Worm (Caenorhabditis elegans) whole organism, young adult: ENCODE results near the gene W03C9.6.

ENCODE experiments used
- C06A6.2 ChIP-seq: fragments of 200-800 bp; sonication (Bioruptor generic); conservative IDR thresholded peaks from 2 replicates; pipeline ENCODE4 v1.3.6; 2022; ENCODE audit warnings: missing genetic modification characterization, missing compliant biosample characterization
- F33H1.4 ChIP-seq: fragments of 200-800 bp; sonication (Bioruptor generic); IDR thresholded peaks from 2 replicates; pipeline ENCODE4 v1.3.6; 2022; ENCODE audit warnings: missing genetic modification reagents, missing genetic modification characterization, missing compliant biosample characterization
- F49E8.2 ChIP-seq: sonication (generic microtip); optimal IDR thresholded peaks from 3 replicates; lab custom pipeline; 2017; ENCODE audit warnings: missing genetic modification characterization, mild to moderate bottlenecking, missing compliant biosample characterization, antibody characterized with exemption, moderate library complexity; ENCODE audit not compliant: insufficient read depth
- T26A5.8 ChIP-seq: sonication (generic microtip); optimal IDR thresholded peaks from 2 replicates; lab custom pipeline; 2016; ENCODE audit warnings: missing genetic modification characterization, missing compliant biosample characterization
- Y53F4B.3 ChIP-seq: fragments of 200-800 bp; sonication (Bioruptor generic); IDR thresholded peaks from 2 replicates; pipeline ENCODE4 v1.3.6; 2022; ENCODE audit warnings: missing genetic modification reagents, missing genetic modification characterization, missing compliant biosample characterization
- Y53G8AR.9 ChIP-seq: fragments of 200-800 bp; sonication (Bioruptor generic); conservative IDR thresholded peaks from 2 replicates; pipeline ENCODE4 v1.3.6; 2022; ENCODE audit warnings: missing genetic modification reagents, missing genetic modification characterization, missing compliant biosample characterization
- Y79H2A.3 ChIP-seq: fragments of 200-800 bp; sonication (Bioruptor generic); conservative IDR thresholded peaks from 2 replicates; pipeline ENCODE4 v1.3.6; 2022; ENCODE audit warnings: missing genetic modification reagents, missing genetic modification characterization, missing compliant biosample characterization
- akir-1 ChIP-seq: fragments of 200-800 bp; sonication (Bioruptor generic); optimal IDR thresholded peaks from 2 replicates; lab custom pipeline; 2018; ENCODE audit warnings: mild to moderate bottlenecking, missing genetic modification characterization, moderate library complexity, missing compliant biosample characterization
- aptf-2 ChIP-seq: fragments of 200-800 bp; sonication (Bioruptor generic); conservative IDR thresholded peaks from 2 replicates; pipeline ENCODE4 v1.3.6; 2022; ENCODE audit warnings: missing genetic modification reagents, missing genetic modification characterization, missing compliant biosample characterization
- atf-7 ChIP-seq: sonication (generic microtip); optimal IDR thresholded peaks from 2 replicates; lab custom pipeline; 2017; ENCODE audit warnings: mild to moderate bottlenecking, missing genetic modification characterization, missing compliant biosample characterization
- athp-1 ChIP-seq: sonication (generic microtip); optimal IDR thresholded peaks from 2 replicates; lab custom pipeline; 2017; ENCODE audit warnings: mild to moderate bottlenecking, missing genetic modification characterization, missing compliant biosample characterization
- attf-5 ChIP-seq: fragments of 200-800 bp; sonication (Bioruptor generic); optimal IDR thresholded peaks from 2 replicates; lab custom pipeline; 2018; ENCODE audit warnings: mild to moderate bottlenecking, missing genetic modification characterization, missing compliant biosample characterization
- attf-6 ChIP-seq: fragments of 200-800 bp; sonication (Bioruptor generic); IDR thresholded peaks from 2 replicates; pipeline ENCODE4 v1.3.6; 2022; ENCODE audit warnings: missing genetic modification reagents, missing genetic modification characterization, missing compliant biosample characterization
- bed-1 ChIP-seq: fragments of 200-800 bp; sonication (Bioruptor generic); IDR thresholded peaks from 2 replicates; pipeline ENCODE4 v1.3.6; 2022; ENCODE audit warnings: missing genetic modification reagents, missing genetic modification characterization, missing compliant biosample characterization
- cebp-2 ChIP-seq: fragments of 200-800 bp; sonication (Bioruptor generic); IDR thresholded peaks from 2 replicates; pipeline ENCODE4 v1.3.6; 2022; ENCODE audit warnings: missing genetic modification characterization, missing compliant biosample characterization
- ceh-40 ChIP-seq: fragments of 200-800 bp; sonication (Bioruptor generic); IDR thresholded peaks from 2 replicates; pipeline ENCODE4 v1.3.6; 2022; ENCODE audit warnings: missing genetic modification characterization, missing compliant biosample characterization
- ceh-91 ChIP-seq: fragments of 200-800 bp; sonication (Bioruptor generic); IDR thresholded peaks from 2 replicates; pipeline ENCODE4 v1.3.6; 2022; ENCODE audit warnings: missing genetic modification reagents, missing genetic modification characterization, missing compliant biosample characterization
- chd-7 ChIP-seq: sonication (generic microtip); optimal IDR thresholded peaks from 2 replicates; lab custom pipeline; 2016; ENCODE audit warnings: mild to moderate bottlenecking, missing genetic modification characterization, moderate library complexity, missing compliant biosample characterization
- die-1 ChIP-seq: sonication (generic microtip); optimal IDR thresholded peaks from 2 replicates; lab custom pipeline; 2016; ENCODE audit warnings: missing genotype, mild to moderate bottlenecking, missing genetic modification characterization, missing compliant biosample characterization
- dox-1 ChIP-seq: fragments of 200-800 bp; sonication (Bioruptor generic); IDR thresholded peaks from 2 replicates; pipeline ENCODE4 v1.3.6; 2022; ENCODE audit warnings: missing genetic modification reagents, missing genetic modification characterization, missing compliant biosample characterization
- dpff-1 ChIP-seq: sonication (generic microtip); optimal IDR thresholded peaks from 2 replicates; lab custom pipeline; 2017; ENCODE audit warnings: mild to moderate bottlenecking, missing genetic modification characterization, missing compliant biosample characterization
- egl-44 ChIP-seq: fragments of 200-800 bp; sonication (Bioruptor generic); IDR thresholded peaks from 2 replicates; pipeline ENCODE4 v1.3.6; 2022; ENCODE audit warnings: missing genetic modification reagents, missing genetic modification characterization, missing compliant biosample characterization
- egrh-3 ChIP-seq: fragments of 200-800 bp; sonication (Bioruptor generic); IDR thresholded peaks from 2 replicates; pipeline ENCODE4 v1.3.6; 2022; ENCODE audit warnings: missing genetic modification reagents, missing genetic modification characterization, missing compliant biosample characterization
- fkh-3 ChIP-seq: sonication (generic microtip); optimal IDR thresholded peaks from 2 replicates; lab custom pipeline; 2016; ENCODE audit warnings: mild to moderate bottlenecking, missing genetic modification characterization, missing compliant biosample characterization
- gei-17 ChIP-seq: fragments of 200-800 bp; sonication (Bioruptor generic); optimal IDR thresholded peaks from 2 replicates; lab custom pipeline; 2018; ENCODE audit warnings: mild to moderate bottlenecking, missing genetic modification characterization, missing compliant biosample characterization
- hlh-12 ChIP-seq: sonication (generic microtip); optimal IDR thresholded peaks from 2 replicates; lab custom pipeline; 2016; ENCODE audit warnings: missing genetic modification characterization, missing compliant biosample characterization
- hrde-1 ChIP-seq: sonication (generic microtip); optimal IDR thresholded peaks from 2 replicates; lab custom pipeline; 2016; ENCODE audit warnings: missing genetic modification characterization, mild to moderate bottlenecking, missing compliant biosample characterization, moderate library complexity, missing genotype, missing genetic modification reagents, borderline replicate concordance
- hsf-1 ChIP-seq: fragments of 200-800 bp; sonication (Bioruptor generic); IDR thresholded peaks from 2 replicates; pipeline ENCODE4 v1.3.6; 2022; ENCODE audit warnings: missing genetic modification reagents, missing genetic modification characterization, missing compliant biosample characterization
- let-526 ChIP-seq: fragments of 200-800 bp; sonication (Bioruptor generic); IDR thresholded peaks from 2 replicates; pipeline ENCODE4 v1.3.6; 2022; ENCODE audit warnings: missing genetic modification reagents, missing genetic modification characterization, missing compliant biosample characterization
- lin-26 ChIP-seq: fragments of 200-800 bp; sonication (Bioruptor generic); IDR thresholded peaks from 2 replicates; pipeline ENCODE4 v1.3.6; 2022; ENCODE audit warnings: missing genetic modification reagents, missing genetic modification characterization, missing compliant biosample characterization
- madf-8 ChIP-seq: fragments of 200-800 bp; sonication (Bioruptor generic); conservative IDR thresholded peaks from 2 replicates; pipeline ENCODE4 v1.3.6; 2022; ENCODE audit warnings: missing genetic modification reagents, missing genetic modification characterization, missing compliant biosample characterization
- mel-28 ChIP-seq: sonication (generic microtip); optimal IDR thresholded peaks from 2 replicates; lab custom pipeline; 2016; ENCODE audit warnings: borderline replicate concordance, mild to moderate bottlenecking, missing genetic modification characterization, missing compliant biosample characterization
- nfya-1 ChIP-seq: sonication (generic microtip); optimal IDR thresholded peaks from 2 replicates; lab custom pipeline; 2017; ENCODE audit warnings: antibody characterized with exemption, missing compliant biosample characterization, missing genetic modification characterization, borderline replicate concordance; ENCODE audit not compliant: insufficient read depth
- nfya-2 ChIP-seq: fragments of 200-800 bp; sonication (Bioruptor generic); IDR thresholded peaks from 2 replicates; pipeline ENCODE4 v1.3.6; 2022; ENCODE audit warnings: missing genetic modification reagents, missing genetic modification characterization, missing compliant biosample characterization
- nfyb-1 ChIP-seq: fragments of 200-800 bp; sonication (Bioruptor generic); IDR thresholded peaks from 2 replicates; pipeline ENCODE4 v1.3.6; 2022; ENCODE audit warnings: missing genetic modification reagents, missing genetic modification characterization, missing compliant biosample characterization
- nhr-120 ChIP-seq: fragments of 200-800 bp; sonication (Bioruptor generic); IDR thresholded peaks from 2 replicates; pipeline ENCODE4 v1.3.6; 2022; ENCODE audit warnings: missing genetic modification characterization, missing compliant biosample characterization
- nhr-80 ChIP-seq: sonication (generic microtip); optimal IDR thresholded peaks from 2 replicates; lab custom pipeline; 2016; ENCODE audit warnings: missing genetic modification characterization, missing compliant biosample characterization
- pbrm-1 ChIP-seq: fragments of 200-800 bp; sonication (Bioruptor generic); IDR thresholded peaks from 2 replicates; pipeline ENCODE4 v1.3.6; 2022; ENCODE audit warnings: missing genetic modification reagents, missing genetic modification characterization, missing compliant biosample characterization
- rcor-1 ChIP-seq: fragments of 200-800 bp; sonication (Bioruptor generic); IDR thresholded peaks from 2 replicates; pipeline ENCODE4 v1.3.6; 2022; ENCODE audit warnings: missing genetic modification reagents, missing genetic modification characterization, missing compliant biosample characterization
- sdz-38 ChIP-seq: sonication (generic microtip); optimal IDR thresholded peaks from 2 replicates; lab custom pipeline; 2016; ENCODE audit warnings: missing genotype, missing genetic modification characterization, missing compliant biosample characterization
- snpc-1.3 ChIP-seq: sonication (generic microtip); optimal IDR thresholded peaks from 2 replicates; lab custom pipeline; 2017; ENCODE audit warnings: missing genetic modification characterization, mild to moderate bottlenecking, missing compliant biosample characterization, antibody characterized with exemption, moderate library complexity, missing genotype, missing genetic modification reagents; ENCODE audit not compliant: insufficient read depth
- somi-1 ChIP-seq: fragments of 200-800 bp; sonication (Bioruptor generic); optimal IDR thresholded peaks from 2 replicates; lab custom pipeline; 2018; ENCODE audit warnings: mild to moderate bottlenecking, missing genetic modification characterization, missing compliant biosample characterization
- tbp1 ChIP-seq: fragments of 200-800 bp; sonication (Bioruptor generic); optimal IDR thresholded peaks from 2 replicates; lab custom pipeline; 2018; ENCODE audit warnings: mild to moderate bottlenecking, missing genetic modification characterization, missing compliant biosample characterization
- tlf-1 ChIP-seq: fragments of 200-800 bp; sonication (Bioruptor generic); optimal IDR thresholded peaks from 2 replicates; lab custom pipeline; 2018; ENCODE audit warnings: mild to moderate bottlenecking, missing genetic modification characterization, missing compliant biosample characterization
- unc-62 ChIP-seq: fragments of 150-350 bp; optimal IDR thresholded peaks from 2 replicates; lab custom pipeline; 2014; ENCODE audit warnings: missing biosample characterization, missing genetic modification reagents, missing genetic modification characterization
- zim-3 ChIP-seq: sonication (generic microtip); optimal IDR thresholded peaks from 2 replicates; lab custom pipeline; 2017; ENCODE audit warnings: mild to moderate bottlenecking, missing genetic modification characterization, moderate library complexity, missing compliant biosample characterization
- ztf-18 ChIP-seq: sonication (generic microtip); optimal IDR thresholded peaks from 2 replicates; lab custom pipeline; 2016; ENCODE audit warnings: missing genotype, mild to moderate bottlenecking, missing genetic modification characterization, missing compliant biosample characterization
- ztf-28 ChIP-seq: fragments of 200-800 bp; sonication (Bioruptor generic); IDR thresholded peaks from 2 replicates; pipeline ENCODE4 v1.3.6; 2022; ENCODE audit warnings: missing genetic modification reagents, missing genetic modification characterization, missing compliant biosample characterization

Gene W03C9.6

DNA sequence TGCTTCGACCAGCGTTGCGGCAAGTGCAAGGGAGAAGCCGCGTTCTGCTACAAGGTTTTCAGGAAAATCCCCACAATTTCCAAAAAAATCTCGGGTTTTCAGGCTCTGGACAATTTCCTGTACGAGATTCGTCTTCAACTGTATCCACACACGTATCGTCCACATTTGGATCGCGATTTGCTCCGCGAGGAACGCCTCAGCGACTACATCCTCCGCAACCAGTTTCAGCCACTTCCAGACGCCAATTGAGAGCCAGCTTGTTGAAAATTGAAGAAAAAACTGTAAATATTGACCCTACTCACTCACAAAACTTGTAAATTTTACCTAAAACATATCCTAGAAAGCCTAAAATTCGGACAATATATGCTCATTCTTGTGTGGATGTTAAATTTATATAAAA, 10.5 kb downstream of the W03C9.6 start (continued):
- no peak for TF ChIP-seq F49E8.2
- 0 out of 2 replicates have a peak, but pooled peaks have one; percentile 9 for TF ChIP-seq F33H1.4 (GFP tag; lab: Robert Waterston, UW)
- TF ChIP-seq aptf-2: no peak
- TF ChIP-seq dox-1: peak; percentile 20; the same call in 1 of the 2 replicates
- no peak for TF ChIP-seq cebp-2 (GFP tag; lab: Robert Waterston, UW)
- peak; percentile 42 for TF ChIP-seq attf-5 (GFP tag; lab: Kevin White, UChicago)
- no peak for TF ChIP-seq snpc-1.3 (tag; lab: Kevin White, UChicago)
- no peak for TF ChIP-seq bed-1
- no peak for TF ChIP-seq hlh-12
- TF ChIP-seq pbrm-1: 0 out of 2 replicates have a peak, but pooled peaks have one; percentile 39
- 0 out of 2 replicates have a peak, but pooled peaks have one; percentile 29 for TF ChIP-seq ceh-91 (GFP tag; lab: Robert Waterston, UW)
- TF ChIP-seq madf-8 (GFP tag; lab: Robert Waterston, UW): no peak
- TF ChIP-seq Y53G8AR.9: 0 out of 2 replicates have a peak, but pooled peaks have one; percentile 60
- no peak for TF ChIP-seq mel-28 (tag; lab: Kevin White, UChicago)
- TF ChIP-seq Y79H2A.3: 0 out of 2 replicates have a peak, but pooled peaks have one; percentile 36
- TF ChIP-seq athp-1: peak; percentile 35
- no peak for TF ChIP-seq rcor-1
- TF ChIP-seq unc-62 (GFP tag; lab: Kevin White, UChicago): no peak
- no peak for TF ChIP-seq dpff-1 (tag; lab: Kevin White, UChicago)
- no peak for TF ChIP-seq tlf-1
- no peak for TF ChIP-seq C06A6.2
- peak; percentile 1 for TF ChIP-seq hrde-1
- TF ChIP-seq nfyb-1 (GFP tag; lab: Robert Waterston, UW): peak; percentile 60
- no peak for TF ChIP-seq zim-3 (tag; lab: Kevin White, UChicago)

- TF ChIP-seq sdz-38 (tag; lab: Kevin White, UChicago): no peak
- TF ChIP-seq pbrm-1: 0 out of 2 replicates have a peak, but pooled peaks have one; percentile 32
- no peak for TF ChIP-seq gei-17 (GFP tag; lab: Kevin White, UChicago)
- no peak for TF ChIP-seq somi-1 (GFP tag; lab: Kevin White, UChicago)
- no peak for TF ChIP-seq ceh-40
- no peak for TF ChIP-seq fkh-3 (tag; lab: Kevin White, UChicago)
- no peak for TF ChIP-seq chd-7 (tag; lab: Kevin White, UChicago)
- TF ChIP-seq zim-3 (tag; lab: Kevin White, UChicago): no peak
- TF ChIP-seq egl-44 (GFP tag; lab: Robert Waterston, UW): no peak
- no peak for TF ChIP-seq ztf-28
- no peak for TF ChIP-seq T26A5.8
- TF ChIP-seq Y53G8AR.9: peak; percentile 42; the same call in 1 of the 2 replicates
- TF ChIP-seq egrh-3 (GFP tag; lab: Robert Waterston, UW): no peak
- no peak for TF ChIP-seq lin-26 (GFP tag; lab: Robert Waterston, UW)
- no peak for TF ChIP-seq nfya-2 (GFP tag; lab: Robert Waterston, UW)
- no peak for TF ChIP-seq attf-5 (GFP tag; lab: Kevin White, UChicago)
- TF ChIP-seq unc-62 (GFP tag; lab: Kevin White, UChicago): no peak
- TF ChIP-seq nhr-120: no peak
- TF ChIP-seq atf-7 (tag; lab: Kevin White, UChicago): peak; percentile 63
- no peak for TF ChIP-seq tbp1
- TF ChIP-seq cebp-2 (GFP tag; lab: Robert Waterston, UW): no peak
- TF ChIP-seq akir-1 (GFP tag; lab: Kevin White, UChicago): no peak
- no peak for TF ChIP-seq nfya-1 (tag; lab: Kevin White, UChicago)
- 0 out of 2 replicates have a peak, but pooled peaks have one; percentile 10 for TF ChIP-seq attf-6
- TF ChIP-seq Y53F4B.3: no peak
- TF ChIP-seq F33H1.4 (GFP tag; lab: Robert Waterston, UW): 0 out of 2 replicates have a peak, but pooled peaks have one; percentile 15
- TF ChIP-seq nhr-80 (tag; lab: Kevin White, UChicago): no peak
- TF ChIP-seq let-526 (GFP tag; lab: Robert Waterston, UW): no peak
- no peak for TF ChIP-seq bed-1
- no peak for TF ChIP-seq ztf-18 (tag; lab: Kevin White, UChicago)
- TF ChIP-seq die-1 (tag; lab: Kevin White, UChicago): no peak
- TF ChIP-seq hsf-1 (GFP tag; lab: Robert Waterston, UW): no peak; the same call in 1 of the 2 replicates
- 0 out of 2 replicates have a peak, but pooled peaks have one; percentile 22 for TF ChIP-seq nfyb-1 (GFP tag; lab: Robert Waterston, UW)
These were observed 12.3 kb downstream of the W03C9.6 start, which contains the start of gene rab-7 for ce11 chrII:11966602-11967001. rab-7 (minus strand) TSS chrII:11966931.
